Worm (Caenorhabditis elegans) whole organism, young adult: ENCODE measurements around the gene Y42H9B.3.
A peak's percentile ranks its signal among the peaks of the same experiment; 100 is the strongest.

ENCODE experiments used
- F37B4.10 ChIP-seq: fragments of 200-800 bp; sonication (Bioruptor generic); IDR thresholded peaks from 2 replicates; pipeline ENCODE4 v1.3.6; 2022; ENCODE audit warnings: missing genetic modification characterization, missing compliant biosample characterization
- aptf-3 ChIP-seq: fragments of 200-800 bp; sonication (Bioruptor generic); IDR thresholded peaks from 2 replicates; pipeline ENCODE4 v1.3.6; 2022; ENCODE audit warnings: missing genetic modification characterization, missing compliant biosample characterization
- ceh-40 ChIP-seq: fragments of 200-800 bp; sonication (Bioruptor generic); IDR thresholded peaks from 2 replicates; pipeline ENCODE4 v1.3.6; 2022; ENCODE audit warnings: missing genetic modification characterization, missing compliant biosample characterization
- ceh-58 ChIP-seq: fragments of 200-800 bp; sonication (Bioruptor generic); IDR thresholded peaks from 2 replicates; pipeline ENCODE4 v1.3.6; 2022; ENCODE audit warnings: missing genetic modification characterization, missing compliant biosample characterization
- dpl-1 ChIP-seq: fragments of 150-350 bp; optimal IDR thresholded peaks from 2 replicates; lab custom pipeline; 2014; ENCODE audit warnings: missing biosample characterization, missing genetic modification reagents, missing genetic modification characterization
- efl-1 ChIP-seq: fragments of 150-350 bp; optimal IDR thresholded peaks from 2 replicates; lab custom pipeline; 2014; ENCODE audit warnings: missing biosample characterization, missing genetic modification reagents, missing genetic modification characterization
- hsf-1 ChIP-seq: fragments of 200-800 bp; sonication (Bioruptor generic); IDR thresholded peaks from 2 replicates; pipeline ENCODE4 v1.3.6; 2022; ENCODE audit warnings: missing genetic modification reagents, missing genetic modification characterization, missing compliant biosample characterization
- lag-1 ChIP-seq: fragments of 200-800 bp; sonication (Bioruptor generic); IDR thresholded peaks from 2 replicates; pipeline ENCODE4 v1.3.6; 2022; ENCODE audit warnings: missing genetic modification reagents, missing genetic modification characterization, missing compliant biosample characterization
- madf-6 ChIP-seq: fragments of 200-800 bp; sonication (Bioruptor generic); IDR thresholded peaks from 2 replicates; pipeline ENCODE4 v1.3.6; 2022; ENCODE audit warnings: missing genetic modification reagents, missing genetic modification characterization, missing compliant biosample characterization
- nhr-80 ChIP-seq: sonication (generic microtip); optimal IDR thresholded peaks from 2 replicates; lab custom pipeline; 2016; ENCODE audit warnings: missing genetic modification characterization, missing compliant biosample characterization
- pbrm-1 ChIP-seq: fragments of 200-800 bp; sonication (Bioruptor generic); IDR thresholded peaks from 2 replicates; pipeline ENCODE4 v1.3.6; 2022; ENCODE audit warnings: missing genetic modification reagents, missing genetic modification characterization, missing compliant biosample characterization
- ztf-26 ChIP-seq: sonication (generic microtip); optimal IDR thresholded peaks from 2 replicates; lab custom pipeline; 2017; ENCODE audit warnings: missing genetic modification characterization, missing compliant biosample characterization

DNA sequence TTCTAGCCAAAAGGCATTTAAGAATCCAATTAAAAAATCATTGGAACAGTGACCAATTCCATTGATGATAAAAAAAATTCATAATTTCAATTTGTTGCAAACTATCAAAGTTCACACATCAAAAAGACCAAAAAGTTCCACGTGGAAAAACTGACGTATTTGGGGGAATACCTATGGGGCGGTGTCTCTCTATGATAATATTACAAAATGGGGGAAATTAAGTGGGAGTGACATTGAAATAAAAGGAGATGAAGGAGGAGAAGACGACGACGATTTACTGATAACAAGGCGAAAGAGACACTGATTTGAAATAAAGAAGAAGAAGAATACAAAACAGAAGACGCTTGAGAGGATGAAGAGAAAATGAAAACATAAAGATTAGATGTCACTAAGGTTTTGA, 14.1 kb upstream of the Y42H9B.3 start:
- TF ChIP-seq hsf-1 (GFP tag; lab: Robert Waterston, UW) (no peak), pbrm-1 (GFP tag; lab: Robert Waterston, UW) (no peak), lag-1 (GFP tag; lab: Robert Waterston, UW) (no peak), ztf-26 (no peak), nhr-80 (tag; lab: Kevin White, UChicago) (peak; percentile 80), dpl-1 (GFP tag; lab: Kevin White, UChicago) (no peak), F37B4.10 (GFP tag; lab: Robert Waterston, UW) (no peak), efl-1 (GFP tag; lab: Kevin White, UChicago) (no peak), ceh-40 (GFP tag; lab: Robert Waterston, UW) (no peak), aptf-3 (GFP tag; lab: Robert Waterston, UW) (no peak), ceh-58 (no peak), madf-6 (GFP tag; lab: Robert Waterston, UW) (no peak)
